Worm (Caenorhabditis elegans) whole organism, L3 larva: ENCODE measurements around the gene tag-77.

ENCODE experiments used
- ZK546.5 ChIP-seq: sonication (generic microtip); optimal IDR thresholded peaks from 2 replicates; lab custom pipeline; 2017; ENCODE audit warnings: missing biosample characterization, missing genetic modification characterization
- ama-1 ChIP-seq: fragments of 150-350 bp; optimal IDR thresholded peaks from 2 replicates; lab custom pipeline; 2018
- ceh-16 ChIP-seq: sonication (generic microtip); optimal IDR thresholded peaks from 2 replicates; lab custom pipeline; 2017; ENCODE audit warnings: missing biosample characterization, missing genetic modification characterization
- ceh-28 ChIP-seq: fragments of 150-350 bp; optimal IDR thresholded peaks from 2 replicates; lab custom pipeline; 2014; ENCODE audit warnings: missing biosample characterization, missing genetic modification reagents, missing genetic modification characterization
- egl-27 ChIP-seq: sonication (generic microtip); optimal IDR thresholded peaks from 4 replicates; lab custom pipeline; 2017; ENCODE audit warnings: missing biosample characterization, missing genetic modification reagents, missing genetic modification characterization
- elt-1 ChIP-seq: fragments of 150-350 bp; optimal IDR thresholded peaks from 2 replicates; lab custom pipeline; 2014; ENCODE audit warnings: missing biosample characterization, missing genetic modification characterization
- elt-2 ChIP-seq: sonication (generic microtip); optimal IDR thresholded peaks from 2 replicates; lab custom pipeline; 2016; ENCODE audit warnings: missing genetic modification reagents, mild to moderate bottlenecking, missing genetic modification characterization, missing compliant biosample characterization
- eor-1 ChIP-seq, 2 experiments: fragments of 150-350 bp; optimal IDR thresholded peaks; 2 replicates each; lab custom pipeline; 2014 to 2018; ENCODE audit warnings: missing biosample characterization in 2 of 2, missing genetic modification characterization in 2 of 2
- fkh-10 ChIP-seq: sonication (generic microtip); optimal IDR thresholded peaks from 2 replicates; lab custom pipeline; 2017; ENCODE audit warnings: missing biosample characterization, missing genetic modification reagents, missing genetic modification characterization
- fkh-2 ChIP-seq: fragments of 150-350 bp; optimal IDR thresholded peaks from 2 replicates; lab custom pipeline; 2014; ENCODE audit warnings: missing biosample characterization, missing genetic modification reagents, missing genetic modification characterization
- fos-1 ChIP-seq: fragments of 150-350 bp; optimal IDR thresholded peaks from 2 replicates; lab custom pipeline; 2014; ENCODE audit warnings: missing biosample characterization, missing genetic modification characterization
- hmg-11 ChIP-seq: sonication (generic microtip); optimal IDR thresholded peaks from 2 replicates; lab custom pipeline; 2016; ENCODE audit warnings: missing genetic modification characterization, missing compliant biosample characterization
- jun-1 ChIP-seq: fragments of 150-350 bp; optimal IDR thresholded peaks from 2 replicates; lab custom pipeline; 2014; ENCODE audit warnings: missing biosample characterization, missing genetic modification reagents, missing genetic modification characterization
- lin-39 ChIP-seq: fragments of 150-350 bp; optimal IDR thresholded peaks from 2 replicates; lab custom pipeline; 2018; ENCODE audit warnings: missing biosample characterization, missing genetic modification reagents, missing genetic modification characterization
- lsy-12 ChIP-seq: sonication (generic microtip); optimal IDR thresholded peaks from 2 replicates; lab custom pipeline; 2016; ENCODE audit warnings: mild to moderate bottlenecking, missing genetic modification characterization, missing compliant biosample characterization
- mml-1 ChIP-seq: fragments of 150-350 bp; sonication (generic microtip); optimal IDR thresholded peaks from 3 replicates; lab custom pipeline; 2014; ENCODE audit warnings: missing biosample characterization, missing genetic modification characterization
- nfya-1 ChIP-seq: sonication (generic microtip); optimal IDR thresholded peaks from 2 replicates; lab custom pipeline; 2017; ENCODE audit warnings: missing genetic modification characterization, mild to moderate bottlenecking, missing compliant biosample characterization, antibody characterized with exemption, moderate library complexity; ENCODE audit not compliant: insufficient read depth
- nhr-11 ChIP-seq: fragments of 150-350 bp; optimal IDR thresholded peaks from 2 replicates; lab custom pipeline; 2014; ENCODE audit warnings: missing biosample characterization, missing genetic modification characterization
- nhr-237 ChIP-seq: fragments of 150-350 bp; optimal IDR thresholded peaks from 2 replicates; lab custom pipeline; 2014; ENCODE audit warnings: missing biosample characterization, missing genetic modification characterization
- nhr-25 ChIP-seq: sonication (generic microtip); optimal IDR thresholded peaks from 2 replicates; lab custom pipeline; 2017; ENCODE audit warnings: missing biosample characterization, missing genetic modification characterization
- nhr-28 ChIP-seq: fragments of 150-350 bp; optimal IDR thresholded peaks from 2 replicates; lab custom pipeline; 2014; ENCODE audit warnings: missing biosample characterization, missing genetic modification characterization
- nhr-43 ChIP-seq: sonication (generic microtip); optimal IDR thresholded peaks from 2 replicates; lab custom pipeline; 2016; ENCODE audit warnings: mild to moderate bottlenecking, missing genetic modification characterization, missing compliant biosample characterization; ENCODE audit not compliant: poor library complexity, severe bottlenecking
- nhr-67 ChIP-seq: fragments of 150-350 bp; optimal IDR thresholded peaks from 2 replicates; lab custom pipeline; 2014; ENCODE audit warnings: missing biosample characterization, missing genetic modification characterization
- nhr-76 ChIP-seq: fragments of 150-350 bp; sonication (generic microtip); optimal IDR thresholded peaks from 5 replicates; lab custom pipeline; 2014; ENCODE audit warnings: missing biosample characterization, missing genetic modification characterization
- pha-4 ChIP-seq: fragments of 150-350 bp; optimal IDR thresholded peaks from 2 replicates; lab custom pipeline; 2014; ENCODE audit warnings: missing biosample characterization, missing genetic modification reagents, missing genetic modification characterization
- pqm-1 ChIP-seq: fragments of 150-350 bp; optimal IDR thresholded peaks from 2 replicates; lab custom pipeline; 2017; ENCODE audit warnings: missing biosample characterization, missing genetic modification characterization, inconsistent platforms
- sea-2 ChIP-seq: fragments of 150-350 bp; sonication (generic microtip); optimal IDR thresholded peaks from 4 replicates; lab custom pipeline; 2014; ENCODE audit warnings: missing biosample characterization, missing genetic modification reagents, missing genetic modification characterization
- skn-1 ChIP-seq: fragments of 150-350 bp; optimal IDR thresholded peaks from 2 replicates; lab custom pipeline; 2014; ENCODE audit warnings: missing biosample characterization, missing genetic modification characterization
- snpc-4 ChIP-seq: fragments of 150-350 bp; optimal IDR thresholded peaks from 2 replicates; lab custom pipeline; 2014; ENCODE audit warnings: missing biosample characterization, missing genetic modification characterization
- unc-39 ChIP-seq: sonication (generic microtip); optimal IDR thresholded peaks from 4 replicates; lab custom pipeline; 2017; ENCODE audit warnings: missing biosample characterization, missing genetic modification characterization
- unc-62 ChIP-seq: fragments of 150-350 bp; sonication (generic microtip); optimal IDR thresholded peaks from 4 replicates; lab custom pipeline; 2014; ENCODE audit warnings: missing biosample characterization, missing genetic modification reagents, missing genetic modification characterization
- zag-1 ChIP-seq: fragments of 150-350 bp; optimal IDR thresholded peaks from 2 replicates; lab custom pipeline; 2014; ENCODE audit warnings: missing biosample characterization, missing genetic modification characterization
- ztf-4 ChIP-seq: fragments of 150-350 bp; optimal IDR thresholded peaks from 2 replicates; lab custom pipeline; 2014; ENCODE audit warnings: missing biosample characterization, missing genetic modification characterization

tag-77 gene

DNA sequence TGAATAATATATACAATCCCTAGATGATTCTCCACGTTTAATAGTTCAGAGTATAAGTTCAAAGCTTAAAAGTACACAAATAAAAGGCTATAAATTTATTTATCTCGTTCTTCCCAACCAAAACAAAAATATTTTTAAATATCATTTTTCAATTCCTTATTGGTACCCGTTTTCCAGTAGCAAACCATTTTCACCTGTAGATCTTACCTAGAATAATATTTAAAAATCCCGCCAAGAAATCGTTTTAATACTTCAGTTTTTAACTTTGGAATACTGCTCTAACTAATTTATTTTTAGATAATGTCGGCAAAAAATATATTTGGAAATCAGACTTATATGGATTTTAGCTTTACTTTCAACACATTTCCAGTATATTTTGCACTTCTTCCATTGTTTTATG lies 18.1 kb downstream of the tag-77 start, which contains the start of gene sru-7:
sru-7 (plus strand) TSS at position 301 of the 400 bp plus-strand sequence.
- TF ChIP-seq ceh-28 (tag; lab: Kevin White, UChicago) = no peak
- TF ChIP-seq egl-27 (tag; lab: Kevin White, UChicago) = no peak

ce11 chrIV:8489915-8490314 lies 20.4 kb downstream of the tag-77 start, which contains the start of gene srlf-2:
Gene srlf-2, plus strand, starts transcription at chrIV:8490215.
- no peak for TF ChIP-seq ZK546.5 (tag; lab: Kevin White, UChicago)

- TF ChIP-seq nhr-43 (tag; lab: Kevin White, UChicago) (no peak), nhr-11 (no peak), nhr-25 (tag; lab: Kevin White, UChicago) (no peak), snpc-4 (tag; lab: Kevin White, UChicago) (no peak), nhr-28 (tag; lab: Kevin White, UChicago) (no peak), fkh-10 (GFP tag; lab: Kevin White, UChicago) (no peak), unc-39 (tag; lab: Kevin White, UChicago) (no peak), skn-1 (tag; lab: Kevin White, UChicago) (no peak), nhr-237 (tag; lab: Kevin White, UChicago) (no peak), zag-1 (tag; lab: Kevin White, UChicago) (no peak), nhr-76 (tag; lab: Kevin White, UChicago) (no peak), unc-62 (no peak), nfya-1 (tag; lab: Kevin White, UChicago) (no peak)
These were observed 22.3 kb downstream of the tag-77 start for ce11 chrIV:8488043-8488442.

ce11 chrIV:8487183-8487582 lies 23.2 kb downstream of the tag-77 start, which contains the start of gene srlf-3:
Gene srlf-3, plus strand, starts transcription at chrIV:8487483.
- TF ChIP-seq pqm-1 = no peak
- no peak for TF ChIP-seq zag-1 (tag; lab: Kevin White, UChicago)
- TF ChIP-seq fos-1 (tag; lab: Kevin White, UChicago) = no peak
- no peak for TF ChIP-seq nhr-67 (tag; lab: Kevin White, UChicago)
- TF ChIP-seq, all 47 proteins: peak for 0

- TF ChIP-seq elt-2 (tag; lab: Kevin White, UChicago) (peak; percentile 97), pqm-1 (peak; percentile 97), jun-1 (tag; lab: Kevin White, UChicago) (peak; percentile 64), hmg-11 (tag; lab: Kevin White, UChicago) (no peak), pha-4 (tag; lab: Kevin White, UChicago) (peak; percentile 65), nhr-25 (tag; lab: Kevin White, UChicago) (no peak)
- TF ChIP-seq, all 47 proteins: peak for 4
These were observed 29.0 kb downstream of the tag-77 start, which contains the start of gene spp-8 for ce11 chrIV:8481308-8481707. Gene spp-8, plus strand, starts transcription at chrIV:8481664.

ce11 chrIV:8479346-8479745 lies 31.0 kb downstream of the tag-77 start, which contains the start of gene hlh-12:
Gene hlh-12, minus strand, starts transcription at chrIV:8479446.
- TF ChIP-seq ZK546.5 (tag; lab: Kevin White, UChicago) = no peak
- no peak for TF ChIP-seq mml-1 (tag; lab: Kevin White, UChicago)
- TF ChIP-seq unc-39 (tag; lab: Kevin White, UChicago) = no peak
- TF ChIP-seq ceh-16 (tag; lab: Kevin White, UChicago) = no peak
- no peak for TF ChIP-seq snpc-4 (tag; lab: Kevin White, UChicago)
- TF ChIP-seq lin-39 = no peak
- TF ChIP-seq ama-1 (lab: Kevin White, UChicago) = no peak
- no peak for TF ChIP-seq lsy-12
- TF ChIP-seq eor-1 (tag; optimal IDR thresholded peaks at IDR 0.05; lab: Kevin White, UChicago) = no peak
- no peak for TF ChIP-seq unc-62
- TF ChIP-seq elt-1 (tag; lab: Kevin White, UChicago) = no peak
- TF ChIP-seq ceh-28 (tag; lab: Kevin White, UChicago) = no peak
- no peak for TF ChIP-seq fkh-2 (tag; lab: Kevin White, UChicago)
- no peak for TF ChIP-seq sea-2 (GFP tag; lab: Kevin White, UChicago)
- no peak for TF ChIP-seq nhr-67 (tag; lab: Kevin White, UChicago)
- TF ChIP-seq pqm-1 = no peak
- no peak for TF ChIP-seq ztf-4 (tag; lab: Kevin White, UChicago)
- no peak for TF ChIP-seq jun-1 (tag; lab: Kevin White, UChicago)
- no peak for TF ChIP-seq nhr-43 (tag; lab: Kevin White, UChicago)
- TF ChIP-seq pha-4 (tag; lab: Kevin White, UChicago) = no peak
